Fruit fly (Drosophila melanogaster) whole organism, wandering third instar larva: Measurements from ENCODE around the gene Cyp316a1.

Source experiments
- Abd-B ChIP-seq: fragments of >200 bp; optimal IDR thresholded peaks from 2 replicates; lab custom pipeline; 2017; ENCODE audit warnings: missing biosample characterization, missing genetic modification characterization
- CG32264 ChIP-seq: fragments of 200-800 bp; sonication (Bioruptor generic); optimal IDR thresholded peaks from 2 replicates; lab custom pipeline; 2016; ENCODE audit warnings: missing biosample characterization, missing genetic modification characterization
- Dif ChIP-seq: fragments of 200-275, 200-300 bp; sonication (Bioruptor generic); optimal IDR thresholded peaks from 2 replicates; lab custom pipeline; 2018; ENCODE audit warnings: missing biosample characterization, missing genetic modification characterization; ENCODE audit not compliant: partially characterized antibody
- Hr78 ChIP-seq: fragments of >200 bp; optimal IDR thresholded peaks from 2 replicates; lab custom pipeline; 2017; ENCODE audit warnings: missing biosample characterization, missing genetic modification characterization
- Myc ChIP-seq: fragments of >200 bp; optimal IDR thresholded peaks from 2 replicates; lab custom pipeline; 2017
- N ChIP-seq: fragments of >200 bp; optimal IDR thresholded peaks from 2 replicates; lab custom pipeline; 2018; ENCODE audit warnings: missing biosample characterization, missing external identifiers, missing genetic modification characterization
- OdsH ChIP-seq: fragments of 200-800 bp; sonication (Bioruptor generic); optimal IDR thresholded peaks from 2 replicates; lab custom pipeline; 2016; ENCODE audit warnings: missing biosample characterization, mild to moderate bottlenecking, missing genetic modification characterization
- Rel ChIP-seq, 2 experiments: fragments of 200-800 bp; sonication (Bioruptor generic) in 1 of 2; optimal IDR thresholded peaks; 2 replicates in 1 of 2; 3 replicates in 1 of 2; lab custom pipeline; 2016 to 2019; ENCODE audit warnings: mild to moderate bottlenecking in 2 of 2, missing biosample characterization in 2 of 2, missing genetic modification characterization in 2 of 2, moderate library complexity in 1 of 2
- Sp1 ChIP-seq: fragments of 200-800 bp; sonication (Bioruptor generic); optimal IDR thresholded peaks from 3 replicates; lab custom pipeline; 2019; ENCODE audit warnings: missing biosample characterization, mild to moderate bottlenecking, missing genetic modification characterization, moderate library complexity
- br ChIP-seq: fragments of 200-800 bp; sonication (Bioruptor generic); optimal IDR thresholded peaks from 2 replicates; lab custom pipeline; 2016; ENCODE audit warnings: missing biosample characterization, missing genetic modification characterization
- brk ChIP-seq: fragments of 200-800 bp; sonication (Bioruptor generic); optimal IDR thresholded peaks from 2 replicates; lab custom pipeline; 2016; ENCODE audit warnings: missing biosample characterization, mild to moderate bottlenecking, missing genetic modification characterization
- fru ChIP-seq: fragments of 200-800 bp; sonication (Bioruptor generic); optimal IDR thresholded peaks from 3 replicates; lab custom pipeline; 2016; ENCODE audit warnings: missing biosample characterization, mild to moderate bottlenecking, missing genetic modification characterization
- sv ChIP-seq: fragments of 200-800 bp; sonication (Bioruptor generic); optimal IDR thresholded peaks from 3 replicates; lab custom pipeline; 2016; ENCODE audit warnings: missing biosample characterization, missing genetic modification characterization

Cyp316a1 gene

dm6 chr3L:7541068-7541467 lies 49.4 kb downstream of the Cyp316a1 start, which contains the start of gene CG32374:
TSS of gene CG32374 (minus strand) at chr3L:7541168.
- TF ChIP-seq fru (GFP tag; lab: Kevin White, UChicago): no peak
- no peak for TF ChIP-seq Dif
- no peak for TF ChIP-seq br
- TF ChIP-seq Rel (GFP tag; optimal IDR thresholded peaks at IDR 0.05; lab: Kevin White, UChicago): no peak
- no peak for TF ChIP-seq Rel (tag; optimal IDR thresholded peaks at IDR 0.05; lab: Kevin White, UChicago)
- no peak for TF ChIP-seq Myc (lab: Kevin White, UChicago)
- TF ChIP-seq Sp1 (GFP tag; lab: Kevin White, UChicago): no peak
- TF ChIP-seq brk (GFP tag; lab: Kevin White, UChicago): no peak

- TF ChIP-seq OdsH (no peak), Dif (no peak), Abd-B (no peak), Hr78 (GFP tag; lab: Kevin White, UChicago) (no peak), sv (no peak), N (GFP tag; lab: Kevin White, UChicago) (no peak), CG32264 (GFP tag; lab: Kevin White, UChicago) (no peak), brk (GFP tag; lab: Kevin White, UChicago) (no peak)
Measured at dm6 chr3L:7542357-7542756, 50.7 kb downstream of the Cyp316a1 start, which contains the start of gene CG32376. TSS of gene CG32376 (minus strand) at chr3L:7542457.
